Worm (Caenorhabditis elegans) whole organism, L3 larva: Measurements from ENCODE around the gene R186.3.

Experiments
- R02D3.7 ChIP-seq: fragments of 150-350 bp; optimal IDR thresholded peaks from 2 replicates; lab custom pipeline; 2014; ENCODE audit warnings: missing biosample characterization, missing genetic modification characterization
- ZK546.5 ChIP-seq: sonication (generic microtip); optimal IDR thresholded peaks from 2 replicates; lab custom pipeline; 2017; ENCODE audit warnings: missing biosample characterization, missing genetic modification characterization
- aly-2 ChIP-seq: fragments of 150-350 bp; optimal IDR thresholded peaks from 2 replicates; lab custom pipeline; 2014; ENCODE audit warnings: missing biosample characterization, missing genetic modification characterization
- ama-1 ChIP-seq: fragments of 150-350 bp; optimal IDR thresholded peaks from 2 replicates; lab custom pipeline; 2018
- ceh-16 ChIP-seq: sonication (generic microtip); optimal IDR thresholded peaks from 2 replicates; lab custom pipeline; 2017; ENCODE audit warnings: missing biosample characterization, missing genetic modification characterization
- ceh-28 ChIP-seq: fragments of 150-350 bp; optimal IDR thresholded peaks from 2 replicates; lab custom pipeline; 2014; ENCODE audit warnings: missing biosample characterization, missing genetic modification reagents, missing genetic modification characterization
- ceh-82 ChIP-seq: fragments of 150-350 bp; optimal IDR thresholded peaks from 2 replicates; lab custom pipeline; 2014; ENCODE audit warnings: missing biosample characterization, missing genetic modification characterization
- ceh-9 ChIP-seq: sonication (generic microtip); optimal IDR thresholded peaks from 2 replicates; lab custom pipeline; 2018; ENCODE audit warnings: missing biosample characterization, missing genetic modification characterization
- daf-12 ChIP-seq: fragments of 150-350 bp; optimal IDR thresholded peaks from 2 replicates; lab custom pipeline; 2014; ENCODE audit warnings: missing biosample characterization, missing genetic modification reagents, missing genetic modification characterization
- egl-27 ChIP-seq: sonication (generic microtip); optimal IDR thresholded peaks from 4 replicates; lab custom pipeline; 2017; ENCODE audit warnings: missing biosample characterization, missing genetic modification reagents, missing genetic modification characterization
- elt-1 ChIP-seq: fragments of 150-350 bp; optimal IDR thresholded peaks from 2 replicates; lab custom pipeline; 2014; ENCODE audit warnings: missing biosample characterization, missing genetic modification characterization
- elt-2 ChIP-seq: sonication (generic microtip); optimal IDR thresholded peaks from 2 replicates; lab custom pipeline; 2016; ENCODE audit warnings: missing genetic modification reagents, mild to moderate bottlenecking, missing genetic modification characterization, missing compliant biosample characterization
- elt-3 ChIP-seq, 3 experiments: fragments of 150-350 bp in 1 of 3; sonication (generic microtip) in 2 of 3; optimal IDR thresholded peaks; 2 replicates in 2 of 3; 4 replicates in 1 of 3; lab custom pipeline; 2014 to 2017; ENCODE audit warnings: missing biosample characterization in 3 of 3, missing genetic modification characterization in 3 of 3
- fkh-10 ChIP-seq: sonication (generic microtip); optimal IDR thresholded peaks from 2 replicates; lab custom pipeline; 2017; ENCODE audit warnings: missing biosample characterization, missing genetic modification reagents, missing genetic modification characterization
- fkh-2 ChIP-seq: fragments of 150-350 bp; optimal IDR thresholded peaks from 2 replicates; lab custom pipeline; 2014; ENCODE audit warnings: missing biosample characterization, missing genetic modification reagents, missing genetic modification characterization
- fos-1 ChIP-seq: fragments of 150-350 bp; optimal IDR thresholded peaks from 2 replicates; lab custom pipeline; 2014; ENCODE audit warnings: missing biosample characterization, missing genetic modification characterization
- hmg-11 ChIP-seq: sonication (generic microtip); optimal IDR thresholded peaks from 2 replicates; lab custom pipeline; 2016; ENCODE audit warnings: missing genetic modification characterization, missing compliant biosample characterization
- jun-1 ChIP-seq: fragments of 150-350 bp; optimal IDR thresholded peaks from 2 replicates; lab custom pipeline; 2014; ENCODE audit warnings: missing biosample characterization, missing genetic modification reagents, missing genetic modification characterization
- lin-15B ChIP-seq: fragments of 150-350 bp; optimal IDR thresholded peaks from 2 replicates; lab custom pipeline; 2014; ENCODE audit warnings: missing biosample characterization, missing genetic modification characterization
- lin-39 ChIP-seq: fragments of 150-350 bp; optimal IDR thresholded peaks from 2 replicates; lab custom pipeline; 2018; ENCODE audit warnings: missing biosample characterization, missing genetic modification reagents, missing genetic modification characterization
- lsy-12 ChIP-seq: sonication (generic microtip); optimal IDR thresholded peaks from 2 replicates; lab custom pipeline; 2016; ENCODE audit warnings: mild to moderate bottlenecking, missing genetic modification characterization, missing compliant biosample characterization
- mml-1 ChIP-seq: fragments of 150-350 bp; sonication (generic microtip); optimal IDR thresholded peaks from 3 replicates; lab custom pipeline; 2014; ENCODE audit warnings: missing biosample characterization, missing genetic modification characterization
- nfya-1 ChIP-seq: sonication (generic microtip); optimal IDR thresholded peaks from 2 replicates; lab custom pipeline; 2017; ENCODE audit warnings: missing genetic modification characterization, mild to moderate bottlenecking, missing compliant biosample characterization, antibody characterized with exemption, moderate library complexity; ENCODE audit not compliant: insufficient read depth
- nhr-11 ChIP-seq: fragments of 150-350 bp; optimal IDR thresholded peaks from 2 replicates; lab custom pipeline; 2014; ENCODE audit warnings: missing biosample characterization, missing genetic modification characterization
- nhr-23 ChIP-seq: fragments of 150-350 bp; optimal IDR thresholded peaks from 2 replicates; lab custom pipeline; 2014; ENCODE audit warnings: missing biosample characterization, missing genetic modification reagents, missing genetic modification characterization
- nhr-237 ChIP-seq: fragments of 150-350 bp; optimal IDR thresholded peaks from 2 replicates; lab custom pipeline; 2014; ENCODE audit warnings: missing biosample characterization, missing genetic modification characterization
- nhr-25 ChIP-seq: sonication (generic microtip); optimal IDR thresholded peaks from 2 replicates; lab custom pipeline; 2017; ENCODE audit warnings: missing biosample characterization, missing genetic modification characterization
- nhr-28 ChIP-seq: fragments of 150-350 bp; optimal IDR thresholded peaks from 2 replicates; lab custom pipeline; 2014; ENCODE audit warnings: missing biosample characterization, missing genetic modification characterization
- nhr-43 ChIP-seq: sonication (generic microtip); optimal IDR thresholded peaks from 2 replicates; lab custom pipeline; 2016; ENCODE audit warnings: mild to moderate bottlenecking, missing genetic modification characterization, missing compliant biosample characterization; ENCODE audit not compliant: poor library complexity, severe bottlenecking
- nhr-76 ChIP-seq: fragments of 150-350 bp; sonication (generic microtip); optimal IDR thresholded peaks from 5 replicates; lab custom pipeline; 2014; ENCODE audit warnings: missing biosample characterization, missing genetic modification characterization
- nhr-77 ChIP-seq: fragments of 150-350 bp; optimal IDR thresholded peaks from 2 replicates; lab custom pipeline; 2014; ENCODE audit warnings: missing biosample characterization, missing genetic modification characterization
- pha-4 ChIP-seq: fragments of 150-350 bp; optimal IDR thresholded peaks from 2 replicates; lab custom pipeline; 2014; ENCODE audit warnings: missing biosample characterization, missing genetic modification reagents, missing genetic modification characterization
- pqm-1 ChIP-seq: fragments of 150-350 bp; optimal IDR thresholded peaks from 2 replicates; lab custom pipeline; 2017; ENCODE audit warnings: missing biosample characterization, missing genetic modification characterization, inconsistent platforms
- sea-2 ChIP-seq: fragments of 150-350 bp; sonication (generic microtip); optimal IDR thresholded peaks from 4 replicates; lab custom pipeline; 2014; ENCODE audit warnings: missing biosample characterization, missing genetic modification reagents, missing genetic modification characterization
- skn-1 ChIP-seq: fragments of 150-350 bp; optimal IDR thresholded peaks from 2 replicates; lab custom pipeline; 2014; ENCODE audit warnings: missing biosample characterization, missing genetic modification characterization
- tbx-2 ChIP-seq: sonication (generic microtip); optimal IDR thresholded peaks from 2 replicates; lab custom pipeline; 2016; ENCODE audit warnings: mild to moderate bottlenecking, missing genetic modification characterization, missing compliant biosample characterization
- unc-39 ChIP-seq: sonication (generic microtip); optimal IDR thresholded peaks from 4 replicates; lab custom pipeline; 2017; ENCODE audit warnings: missing biosample characterization, missing genetic modification characterization
- zag-1 ChIP-seq: fragments of 150-350 bp; optimal IDR thresholded peaks from 2 replicates; lab custom pipeline; 2014; ENCODE audit warnings: missing biosample characterization, missing genetic modification characterization
- ztf-11 ChIP-seq: fragments of 150-350 bp; optimal IDR thresholded peaks from 2 replicates; lab custom pipeline; 2014; ENCODE audit warnings: missing biosample characterization, missing genetic modification characterization
- ztf-4 ChIP-seq: fragments of 150-350 bp; optimal IDR thresholded peaks from 2 replicates; lab custom pipeline; 2014; ENCODE audit warnings: missing biosample characterization, missing genetic modification characterization

R186.3 gene

ce11 chrV:12963192-12963591 lies 3.8 kb downstream of the R186.3 start, which contains the start of gene hrg-9:
Gene hrg-9, minus strand, starts transcription at chrV:12963343.
- TF ChIP-seq unc-39 (tag; lab: Kevin White, UChicago) (no peak), nhr-11 (tag; lab: Kevin White, UChicago) (no peak), ceh-16 (tag; lab: Kevin White, UChicago) (no peak), elt-2 (tag; lab: Kevin White, UChicago) (peak; percentile 37), lin-39 (tag; lab: Kevin White, UChicago) (no peak), pha-4 (peak; percentile 55)

- TF ChIP-seq lin-39 (tag; lab: Kevin White, UChicago) (no peak), egl-27 (tag; lab: Kevin White, UChicago) (no peak), hmg-11 (tag; lab: Kevin White, UChicago) (no peak), ceh-28 (tag; lab: Kevin White, UChicago) (no peak), tbx-2 (tag; lab: Kevin White, UChicago) (no peak), elt-1 (tag; lab: Kevin White, UChicago) (no peak), ceh-82 (tag; lab: Kevin White, UChicago) (no peak), unc-39 (tag; lab: Kevin White, UChicago) (no peak), nfya-1 (no peak), nhr-77 (tag; lab: Kevin White, UChicago) (no peak), lsy-12 (tag; lab: Kevin White, UChicago) (no peak), nhr-25 (tag; lab: Kevin White, UChicago) (peak; percentile 57), nhr-11 (tag; lab: Kevin White, UChicago) (no peak), nhr-28 (tag; lab: Kevin White, UChicago) (no peak), skn-1 (no peak), nhr-23 (tag; lab: Kevin White, UChicago) (peak; percentile 21), pqm-1 (tag; lab: Kevin White, UChicago) (no peak)
- TF ChIP-seq, all 47 proteins: peak for 2
These were observed 5.9 kb downstream of the R186.3 start, which contains the start of gene mpst-7 for ce11 chrV:12961085-12961560. Gene mpst-7, minus strand, starts transcription at chrV:12961135.

ce11 chrV:12954261-12954660 lies 12.7 kb downstream of the R186.3 start:
- TF ChIP-seq elt-3 (tag; optimal IDR thresholded peaks at IDR 0.05; lab: Kevin White, UChicago) (no peak), nhr-77 (tag; lab: Kevin White, UChicago) (no peak), ZK546.5 (no peak), daf-12 (tag; lab: Kevin White, UChicago) (no peak), lsy-12 (tag; lab: Kevin White, UChicago) (no peak), ceh-9 (tag; lab: Kevin White, UChicago) (no peak), elt-2 (tag; lab: Kevin White, UChicago) (no peak), nhr-25 (tag; lab: Kevin White, UChicago) (no peak), mml-1 (tag; lab: Kevin White, UChicago) (no peak), fkh-10 (GFP tag; lab: Kevin White, UChicago) (no peak), ceh-28 (tag; lab: Kevin White, UChicago) (no peak), nhr-11 (tag; lab: Kevin White, UChicago) (no peak), jun-1 (tag; lab: Kevin White, UChicago) (no peak), fkh-2 (tag; lab: Kevin White, UChicago) (no peak), unc-39 (tag; lab: Kevin White, UChicago) (no peak), hmg-11 (tag; lab: Kevin White, UChicago) (no peak), fos-1 (tag; lab: Kevin White, UChicago) (no peak), nhr-76 (tag; lab: Kevin White, UChicago) (no peak), nhr-28 (tag; lab: Kevin White, UChicago) (no peak), ceh-16 (tag; lab: Kevin White, UChicago) (no peak)
- TF ChIP-seq, all 47 proteins: peak for 0

- no peak for TF ChIP-seq elt-1 (tag; lab: Kevin White, UChicago)
These were observed 13.3 kb downstream of the R186.3 start, which contains the start of gene eif-3.K for ce11 chrV:12953702-12954101. Gene eif-3.K, plus strand, starts transcription at chrV:12954002.

- TF ChIP-seq ztf-11 (tag; lab: Kevin White, UChicago) (no peak), R02D3.7 (tag; lab: Kevin White, UChicago) (no peak), sea-2 (GFP tag; lab: Kevin White, UChicago) (no peak), jun-1 (tag; lab: Kevin White, UChicago) (no peak), ztf-4 (tag; lab: Kevin White, UChicago) (no peak), tbx-2 (tag; lab: Kevin White, UChicago) (no peak), nhr-23 (tag; lab: Kevin White, UChicago) (peak; percentile 12), daf-12 (tag; lab: Kevin White, UChicago) (no peak), nhr-43 (no peak), fkh-2 (tag; lab: Kevin White, UChicago) (no peak), fos-1 (tag; lab: Kevin White, UChicago) (no peak), egl-27 (tag; lab: Kevin White, UChicago) (no peak), zag-1 (tag; lab: Kevin White, UChicago) (no peak), nfya-1 (peak; percentile 42), nhr-237 (tag; lab: Kevin White, UChicago) (no peak), elt-2 (tag; lab: Kevin White, UChicago) (no peak), lin-15B (tag; lab: Kevin White, UChicago) (peak; percentile 33), ZK546.5 (no peak), ceh-28 (tag; lab: Kevin White, UChicago) (no peak), aly-2 (tag; lab: Kevin White, UChicago) (no peak), ama-1 (lab: Kevin White, UChicago) (no peak), ceh-82 (tag; lab: Kevin White, UChicago) (no peak), unc-39 (tag; lab: Kevin White, UChicago) (no peak), ceh-16 (tag; lab: Kevin White, UChicago) (no peak), nhr-25 (tag; lab: Kevin White, UChicago) (no peak), hmg-11 (tag; lab: Kevin White, UChicago) (peak; percentile 48), pha-4 (peak; percentile 60)
These were observed 14.7 kb downstream of the R186.3 start, which contains the start of gene pqn-68 for ce11 chrV:12952287-12952686. Gene pqn-68, plus strand, starts transcription at chrV:12952636.
